Fruit fly (Drosophila melanogaster) whole organism, embryonic: ENCODE data around the gene CG1440.

Experiments used
- CG10654 ChIP-seq: fragments of 200-800 bp; sonication (Bioruptor generic); optimal IDR thresholded peaks from 2 replicates; lab custom pipeline; 2016; ENCODE audit warnings: missing biosample characterization, missing genetic modification characterization
- CG12155 ChIP-seq: fragments of 200-800 bp; sonication (Bioruptor generic); optimal IDR thresholded peaks from 3 replicates; lab custom pipeline; 2016; ENCODE audit warnings: missing biosample characterization, missing genetic modification characterization
- CG12219 ChIP-seq: fragments of 200-800 bp; sonication (Bioruptor generic); optimal IDR thresholded peaks from 3 replicates; lab custom pipeline; 2018; ENCODE audit warnings: missing biosample characterization, mild to moderate bottlenecking, missing genetic modification characterization
- CG12236 ChIP-seq: fragments of 200-800 bp; sonication (Bioruptor generic); optimal IDR thresholded peaks from 2 replicates; lab custom pipeline; 2016; ENCODE audit warnings: missing biosample characterization, missing genetic modification characterization
- CG13287 ChIP-seq: fragments of 200-800 bp; sonication (Bioruptor generic); IDR thresholded peaks from 2 replicates; pipeline ENCODE4 v1.3.6; 2022; ENCODE audit warnings: missing biosample characterization, missing genetic modification characterization; ENCODE audit not compliant: partially characterized antibody
- CG13775 ChIP-seq: fragments of 200-800 bp; sonication (Bioruptor generic); optimal IDR thresholded peaks from 3 replicates; lab custom pipeline; 2017; ENCODE audit warnings: missing biosample characterization, mild to moderate bottlenecking, missing genetic modification characterization
- CG14710 ChIP-seq: fragments of 200-800 bp; sonication (Bioruptor generic); optimal IDR thresholded peaks from 3 replicates; lab custom pipeline; 2019; ENCODE audit warnings: missing biosample characterization, mild to moderate bottlenecking, missing genetic modification characterization, moderate library complexity
- CG15479 ChIP-seq: fragments of 200-800 bp; sonication (Bioruptor generic); optimal IDR thresholded peaks from 3 replicates; lab custom pipeline; 2019; ENCODE audit warnings: missing biosample characterization, mild to moderate bottlenecking, missing genetic modification characterization, moderate library complexity
- CG1792 ChIP-seq: fragments of 200-800 bp; sonication (Bioruptor generic); optimal IDR thresholded peaks from 2 replicates; lab custom pipeline; 2016; ENCODE audit warnings: missing biosample characterization, missing genetic modification characterization
- CG18764 ChIP-seq: fragments of 200-800 bp; sonication (Bioruptor generic); optimal IDR thresholded peaks from 3 replicates; lab custom pipeline; 2016; ENCODE audit warnings: missing biosample characterization, missing genetic modification characterization
- CG2129 ChIP-seq: fragments of 200-800 bp; sonication (Bioruptor generic); IDR thresholded peaks from 2 replicates; pipeline ENCODE4 v1.3.6; 2022; ENCODE audit warnings: missing biosample characterization, missing genetic modification characterization; ENCODE audit not compliant: partially characterized antibody
- CG3407 ChIP-seq: fragments of 200-800 bp; sonication (Bioruptor generic); optimal IDR thresholded peaks from 2 replicates; lab custom pipeline; 2018; ENCODE audit warnings: missing biosample characterization, mild to moderate bottlenecking, missing genetic modification characterization
- CG4404 ChIP-seq: fragments of 200-800 bp; sonication (Bioruptor generic); IDR thresholded peaks from 2 replicates; pipeline ENCODE4 v1.3.6; 2022; ENCODE audit warnings: missing biosample characterization, missing genetic modification characterization
- CG6689 ChIP-seq: fragments of 200-800 bp; sonication (Bioruptor generic); IDR thresholded peaks from 2 replicates; pipeline ENCODE4 v1.3.6; 2022; ENCODE audit warnings: missing biosample characterization, missing genetic modification characterization
- CG7839 ChIP-seq: fragments of 200-800 bp; sonication (Bioruptor generic); optimal IDR thresholded peaks from 3 replicates; lab custom pipeline; 2018; ENCODE audit warnings: missing biosample characterization, mild to moderate bottlenecking, missing genetic modification characterization, moderate library complexity
- CG8765 ChIP-seq: fragments of 200-800 bp; sonication (Bioruptor generic); IDR thresholded peaks from 2 replicates; pipeline ENCODE4 v1.3.6; 2022; ENCODE audit warnings: missing biosample characterization, missing genetic modification characterization
- CTCF ChIP-seq: fragments of 200-800 bp; sonication (Bioruptor generic); optimal IDR thresholded peaks from 2 replicates; lab custom pipeline; 2017; ENCODE audit warnings: missing biosample characterization, mild to moderate bottlenecking, missing genetic modification characterization, moderate library complexity
- Dbx ChIP-seq: fragments of 200-800 bp; sonication (Bioruptor generic); IDR thresholded peaks from 3 replicates; pipeline ENCODE4 v1.3.6; 2022; ENCODE audit warnings: missing biosample characterization, missing genetic modification characterization
- Dp ChIP-seq: fragments of 200-800 bp; sonication (Bioruptor generic); optimal IDR thresholded peaks from 2 replicates; lab custom pipeline; 2018; ENCODE audit warnings: missing biosample characterization, mild to moderate bottlenecking, missing genetic modification characterization, moderate library complexity
- Fer1 ChIP-seq: fragments of 200-800 bp; sonication (Bioruptor generic); optimal IDR thresholded peaks from 2 replicates; lab custom pipeline; 2017; ENCODE audit warnings: missing biosample characterization, mild to moderate bottlenecking, missing genetic modification characterization
- Kr ChIP-seq: fragments of 200-800 bp; sonication (Bioruptor generic); optimal IDR thresholded peaks from 2 replicates; lab custom pipeline; 2017; ENCODE audit warnings: missing biosample characterization, mild to moderate bottlenecking, missing genetic modification characterization
- Mes4 ChIP-seq: fragments of 200-800 bp; sonication (Bioruptor generic); optimal IDR thresholded peaks from 2 replicates; lab custom pipeline; 2016; ENCODE audit warnings: missing biosample characterization, missing genetic modification characterization
- Spps ChIP-seq: fragments of 200-800 bp; sonication (Bioruptor generic); optimal IDR thresholded peaks from 2 replicates; lab custom pipeline; 2018; ENCODE audit warnings: missing biosample characterization, mild to moderate bottlenecking, missing genetic modification characterization
- Trl ChIP-seq, 3 experiments: fragments of >200 bp in 2 of 3; fragments of 200-800 bp in 1 of 3; sonication (Bioruptor generic) in 1 of 3; optimal IDR thresholded peaks; 2 replicates in 1 of 3; 3 replicates in 2 of 3; lab custom pipeline; 2016 to 2017; ENCODE audit warnings: missing biosample characterization in 1 of 3, missing genetic modification characterization in 1 of 3
- Vsx1 ChIP-seq: fragments of 200-800 bp; sonication (Bioruptor generic); optimal IDR thresholded peaks from 2 replicates; lab custom pipeline; 2017; ENCODE audit warnings: missing biosample characterization, mild to moderate bottlenecking, missing genetic modification characterization, missing genetic modification reagents
- ab ChIP-seq: fragments of 200-800 bp; sonication (Bioruptor generic); optimal IDR thresholded peaks from 2 replicates; lab custom pipeline; 2016; ENCODE audit warnings: missing biosample characterization, missing genetic modification characterization
- bab2 ChIP-seq: fragments of 200-800 bp; sonication (Bioruptor generic); optimal IDR thresholded peaks from 2 replicates; lab custom pipeline; 2016; ENCODE audit warnings: missing biosample characterization, missing genetic modification characterization
- bcd ChIP-seq: fragments of 200-800 bp; sonication (Bioruptor generic); optimal IDR thresholded peaks from 2 replicates; lab custom pipeline; 2017; ENCODE audit warnings: missing biosample characterization, mild to moderate bottlenecking, missing genetic modification characterization
- bowl ChIP-seq: fragments of 200-800 bp; sonication (Bioruptor generic); IDR thresholded peaks from 2 replicates; pipeline ENCODE4 v1.3.6; 2022; ENCODE audit warnings: missing biosample characterization, missing genetic modification characterization
- cas ChIP-seq: fragments of 200-800 bp; sonication (Bioruptor generic); IDR thresholded peaks from 2 replicates; pipeline ENCODE4 v1.3.6; 2022; ENCODE audit warnings: missing biosample characterization, missing genetic modification characterization
- chinmo ChIP-seq: fragments of 200-800 bp; sonication (Bioruptor generic); IDR thresholded peaks from 4 replicates; pipeline ENCODE4 v1.3.6; 2022; ENCODE audit warnings: missing biosample characterization, missing genetic modification characterization; ENCODE audit not compliant: partially characterized antibody
- chm ChIP-seq: fragments of 200-800 bp; sonication (Bioruptor generic); IDR thresholded peaks from 2 replicates; pipeline ENCODE4 v1.3.6; 2022; ENCODE audit warnings: missing biosample characterization, missing genetic modification characterization
- crol ChIP-seq: fragments of 200-800 bp; sonication (Bioruptor generic); IDR thresholded peaks from 2 replicates; pipeline ENCODE4 v1.3.6; 2022; ENCODE audit warnings: missing biosample characterization, missing genetic modification characterization
- fd102C ChIP-seq: fragments of 200-800 bp; sonication (Bioruptor generic); optimal IDR thresholded peaks from 2 replicates; lab custom pipeline; 2018; ENCODE audit warnings: missing biosample characterization, mild to moderate bottlenecking, missing genetic modification characterization, moderate library complexity
- gsb-n ChIP-seq: fragments of 200-800 bp; sonication (Bioruptor generic); optimal IDR thresholded peaks from 3 replicates; lab custom pipeline; 2018; ENCODE audit warnings: missing biosample characterization, mild to moderate bottlenecking, missing genetic modification characterization
- gt ChIP-seq: fragments of 200-800 bp; sonication (Bioruptor generic); IDR thresholded peaks from 2 replicates; pipeline ENCODE4 v1.3.6; 2022; ENCODE audit warnings: missing biosample characterization, missing genetic modification characterization
- hb ChIP-seq: fragments of 200-800 bp; sonication (Bioruptor generic); IDR thresholded peaks from 3 replicates; pipeline ENCODE4 v1.3.6; 2022; ENCODE audit warnings: missing biosample characterization, missing genetic modification characterization; ENCODE audit not compliant: partially characterized antibody
- kah ChIP-seq: fragments of 200-800 bp; sonication (Bioruptor generic); optimal IDR thresholded peaks from 2 replicates; lab custom pipeline; 2018; ENCODE audit warnings: missing biosample characterization, mild to moderate bottlenecking, missing genetic modification characterization
- kni ChIP-seq: fragments of 200-800 bp; sonication (Bioruptor generic); optimal IDR thresholded peaks from 3 replicates; lab custom pipeline; 2017; ENCODE audit warnings: mild to moderate bottlenecking, missing biosample characterization, missing genetic modification reagents, missing genetic modification characterization
- lov ChIP-seq, 2 experiments: fragments of 200-800 bp in 1 of 2; fragments of >200 bp in 1 of 2; sonication (Bioruptor generic) in 1 of 2; IDR thresholded peaks in 1 of 2; optimal IDR thresholded peaks in 1 of 2; 2 replicates in 1 of 2; 3 replicates in 1 of 2; pipeline versions ENCODE4 v1.3.6 to Lab custom; 2017 to 2022; ENCODE audit warnings: missing biosample characterization in 1 of 2, missing genetic modification characterization in 1 of 2
- nom ChIP-seq: fragments of 200-800 bp; sonication (Bioruptor generic); optimal IDR thresholded peaks from 2 replicates; lab custom pipeline; 2017; ENCODE audit warnings: missing biosample characterization, missing genetic modification characterization, mild to moderate bottlenecking, moderate library complexity, missing genetic modification reagents
- p53 ChIP-seq: fragments of 200-800 bp; sonication (Bioruptor generic); optimal IDR thresholded peaks from 2 replicates; lab custom pipeline; 2016; ENCODE audit warnings: missing biosample characterization, missing genetic modification characterization
- peb ChIP-seq: fragments of 200-800 bp; sonication (Bioruptor generic); IDR thresholded peaks from 2 replicates; pipeline ENCODE4 v1.3.6; 2022; ENCODE audit warnings: missing biosample characterization, missing genetic modification characterization
- pfk ChIP-seq: fragments of 200-800 bp; sonication (Bioruptor generic); optimal IDR thresholded peaks from 2 replicates; lab custom pipeline; 2018; ENCODE audit warnings: missing biosample characterization, mild to moderate bottlenecking, missing genetic modification characterization, moderate library complexity
- pzg ChIP-seq: fragments of 200-800 bp; sonication (Bioruptor generic); optimal IDR thresholded peaks from 3 replicates; lab custom pipeline; 2018; ENCODE audit warnings: missing biosample characterization, mild to moderate bottlenecking, missing genetic modification characterization, moderate library complexity
- sd ChIP-seq: fragments of 200-800 bp; sonication (Bioruptor generic); optimal IDR thresholded peaks from 3 replicates; lab custom pipeline; 2018; ENCODE audit warnings: missing biosample characterization, mild to moderate bottlenecking, missing genetic modification characterization, moderate library complexity
- slbo ChIP-seq: fragments of 200-800 bp; sonication (Bioruptor generic); IDR thresholded peaks from 2 replicates; pipeline ENCODE4 v1.3.6; 2022; ENCODE audit warnings: missing biosample characterization, missing genetic modification characterization
- twi ChIP-seq: fragments of 200-800 bp; optimal IDR thresholded peaks from 2 replicates; lab custom pipeline; 2019; ENCODE audit warnings: missing biosample characterization, mild to moderate bottlenecking, missing genetic modification characterization, moderate library complexity
- zfh1 ChIP-seq: fragments of 200-800 bp; sonication (Bioruptor generic); IDR thresholded peaks from 3 replicates; pipeline ENCODE4 v1.3.6; 2022; ENCODE audit warnings: missing biosample characterization, missing genetic modification characterization

Gene CG1440

dm6 chrX:8419534-8419933 lies 17.3 kb upstream of the CG1440 start (continued):
- no peak for TF ChIP-seq CG13287 (GFP tag; lab: Robert Waterston, UW)
- TF ChIP-seq sd = peak; percentile 25
- TF ChIP-seq slbo (GFP tag; lab: Robert Waterston, UW) = no peak
- TF ChIP-seq cas (GFP tag; lab: Robert Waterston, UW) = no peak
- peak; percentile 84 for TF ChIP-seq p53 (GFP tag; lab: Kevin White, UChicago)
- TF ChIP-seq bcd (GFP tag; lab: Kevin White, UChicago) = no peak
- TF ChIP-seq pzg (GFP tag; lab: Kevin White, UChicago) = no peak
- peak; percentile 44 for TF ChIP-seq twi
- no peak for TF ChIP-seq Kr
- TF ChIP-seq CG10654 (GFP tag; lab: Kevin White, UChicago) = no peak
- peak; percentile 75 for TF ChIP-seq kni (GFP tag; lab: Kevin White, UChicago)
- peak; percentile 14 for TF ChIP-seq CG15479 (GFP tag; lab: Kevin White, UChicago)
- peak; percentile 84 for TF ChIP-seq crol (GFP tag; lab: Robert Waterston, UW)
- peak in 1 of 2 experiments; percentile 8 for TF ChIP-seq Trl (optimal IDR thresholded peaks at IDR 0.05; lab: Kevin White, UChicago)
- no peak for TF ChIP-seq Trl (GFP tag; optimal IDR thresholded peaks at IDR 0.05; lab: Kevin White, UChicago)
- TF ChIP-seq CG4404 (GFP tag; lab: Robert Waterston, UW) = no peak
- no peak for TF ChIP-seq hb
- no peak for TF ChIP-seq CTCF (GFP tag; lab: Kevin White, UChicago)
- TF ChIP-seq pfk (GFP tag; lab: Kevin White, UChicago) = peak; percentile 4
- no peak for TF ChIP-seq bab2 (GFP tag; lab: Kevin White, UChicago)
- TF ChIP-seq ab (GFP tag; lab: Kevin White, UChicago) = no peak
- TF ChIP-seq Dp = no peak
- TF ChIP-seq, all 482 proteins: peak for 20

- peak; percentile 91 for TF ChIP-seq nom (GFP tag; lab: Kevin White, UChicago)
- TF ChIP-seq chm (GFP tag; lab: Robert Waterston, UW) = peak; percentile 77
- no peak for TF ChIP-seq Mes4 (GFP tag; lab: Kevin White, UChicago)
- TF ChIP-seq CG1792 (GFP tag; lab: Kevin White, UChicago) = no peak
- TF ChIP-seq chinmo = peak; percentile 89; the same call in 3 of the 4 replicates
- TF ChIP-seq kah (GFP tag; lab: Kevin White, UChicago) = peak; percentile 27
- TF ChIP-seq CG12236 (GFP tag; lab: Kevin White, UChicago) = no peak
- TF ChIP-seq lov (optimal IDR thresholded peaks at IDR 0.05; lab: Kevin White, UChicago) = no peak
- TF ChIP-seq lov (GFP tag; IDR thresholded peaks at IDR 0.05; lab: Robert Waterston, UW) = no peak
- no peak for TF ChIP-seq CG8765
- peak; percentile 25 for TF ChIP-seq Fer1 (GFP tag; lab: Kevin White, UChicago)
- TF ChIP-seq CG3407 = no peak
- TF ChIP-seq CG7839 (tag; lab: Kevin White, UChicago) = no peak
- no peak for TF ChIP-seq Spps
- TF ChIP-seq CG18764 = no peak
- TF ChIP-seq CG12219 (GFP tag; lab: Kevin White, UChicago) = no peak
- no peak for TF ChIP-seq zfh1 (GFP tag; lab: Robert Waterston, UW)
- no peak for TF ChIP-seq CG13775
- no peak for TF ChIP-seq gt
- peak; percentile 34; the same call in 1 of the 3 replicates for TF ChIP-seq Dbx (GFP tag; lab: Robert Waterston, UW)
- peak; percentile 27; the same call in 1 of the 2 replicates for TF ChIP-seq CG6689
- no peak for TF ChIP-seq CG2129 (GFP tag; lab: Robert Waterston, UW)
- TF ChIP-seq fd102C (GFP tag; lab: Kevin White, UChicago) = no peak
- no peak for TF ChIP-seq pzg (GFP tag; lab: Kevin White, UChicago)
- TF ChIP-seq Vsx1 (GFP tag; lab: Kevin White, UChicago) = peak; percentile 17
- TF ChIP-seq CG14710 = no peak
- no peak for TF ChIP-seq peb
- TF ChIP-seq CG12155 (GFP tag; lab: Kevin White, UChicago) = no peak
- TF ChIP-seq sd = no peak
- TF ChIP-seq bowl (GFP tag; lab: Robert Waterston, UW) = no peak
- TF ChIP-seq gsb-n (tag; lab: Kevin White, UChicago) = no peak
These were observed 15.9 kb upstream of the CG1440 start for dm6 chrX:8420772-8421448.
